1 fruit fly cellular context compared by ENCODE assay signal in genomic region chr3L:4010122-4010521, dm6.
TF ChIP-seq lines count a peak whose summit lies in the region.

No protein-coding gene starts in this region.

TF ChIP-seq in whole organism, embryonic, 481 proteins besides CTCF, POLR2A, EP300 and RAD21 (continued from another document):
- TF ChIP-seq B-H1 (GFP tag; IDR thresholded peaks at IDR 0.05; lab: Robert Waterston, UW) (no peak), ttk (GFP tag; IDR thresholded peaks at IDR 0.05; lab: Robert Waterston, UW) (no peak), CG10979 (tag; optimal IDR thresholded peaks at IDR 0.05; lab: Kevin White, UChicago) (peak; percentile 7), lbe (GFP tag; optimal IDR thresholded peaks at IDR 0.05; lab: Kevin White, UChicago) (no peak), Lim3 (GFP tag; IDR thresholded peaks at IDR 0.05; lab: Robert Waterston, UW) (no peak), Hand (GFP tag; optimal IDR thresholded peaks at IDR 0.05; lab: Kevin White, UChicago) (peak; percentile 44), Fer1 (GFP tag; optimal IDR thresholded peaks at IDR 0.05; lab: Kevin White, UChicago) (peak; percentile 38), CG31365 (tag; optimal IDR thresholded peaks at IDR 0.05; lab: Kevin White, UChicago) (no peak), cwo (GFP tag; optimal IDR thresholded peaks at IDR 0.05; lab: Kevin White, UChicago) (peak; percentile 32), luna (GFP tag; optimal IDR thresholded peaks at IDR 0.05; lab: Kevin White, UChicago) (no peak), lmd (GFP tag; IDR thresholded peaks at IDR 0.05; lab: Robert Waterston, UW) (no peak), CG9932 (GFP tag; IDR thresholded peaks at IDR 0.05; lab: Robert Waterston, UW) (no peak), CG13624 (GFP tag; optimal IDR thresholded peaks at IDR 0.05; lab: Kevin White, UChicago) (no peak), chn (GFP tag; optimal IDR thresholded peaks at IDR 0.05; lab: Kevin White, UChicago) (no peak), Med (GFP tag; lab: Kevin White, UChicago) (peak; percentile 12), CG15514 (GFP tag; optimal IDR thresholded peaks at IDR 0.05; lab: Kevin White, UChicago) (peak; percentile 15), Hr3 (GFP tag; optimal IDR thresholded peaks at IDR 0.05; lab: Kevin White, UChicago) (no peak), BtbVII (GFP tag; optimal IDR thresholded peaks at IDR 0.05; lab: Kevin White, UChicago) (no peak), Asciz (GFP tag; optimal IDR thresholded peaks at IDR 0.05; lab: Kevin White, UChicago) (peak; percentile 17), CG3281 (GFP tag; optimal IDR thresholded peaks at IDR 0.05; lab: Kevin White, UChicago) (peak; percentile 37), CG9215 (GFP tag; IDR thresholded peaks at IDR 0.05; lab: Robert Waterston, UW) (no peak), Eip74EF (GFP tag; optimal IDR thresholded peaks at IDR 0.05; lab: Kevin White, UChicago) (peak in 1 of 2 experiments; percentile 2), nmo (GFP tag; optimal IDR thresholded peaks at IDR 0.05; lab: Kevin White, UChicago) (peak; percentile 12), CG18476 (GFP tag; optimal IDR thresholded peaks at IDR 0.05; lab: Kevin White, UChicago) (peak; percentile 6), CG7556 (GFP tag; optimal IDR thresholded peaks at IDR 0.05; lab: Kevin White, UChicago) (peak; percentile 63), CG31441 (GFP tag; IDR thresholded peaks at IDR 0.05; lab: Robert Waterston, UW) (peak; percentile 54), mld (GFP tag; IDR thresholded peaks at IDR 0.05; lab: Robert Waterston, UW; ENCODE audit: partially characterized antibody) (no peak), CG2120 (GFP tag; optimal IDR thresholded peaks at IDR 0.05; lab: Kevin White, UChicago) (peak; percentile 21), CG11560 (tag; IDR thresholded peaks at IDR 0.05; lab: Robert Waterston, UW) (no peak), CG13296 (GFP tag; optimal IDR thresholded peaks at IDR 0.05; lab: Kevin White, UChicago) (no peak), CG1529 (GFP tag; optimal IDR thresholded peaks at IDR 0.05; lab: Kevin White, UChicago) (no peak), br (optimal IDR thresholded peaks at IDR 0.05; lab: Kevin White, UChicago) (no peak), klu (GFP tag; IDR thresholded peaks at IDR 0.05; lab: Robert Waterston, UW) (no peak), CG34376 (GFP tag; optimal IDR thresholded peaks at IDR 0.05; lab: Kevin White, UChicago) (no peak), HHEX (GFP tag; optimal IDR thresholded peaks at IDR 0.05; lab: Kevin White, UChicago) (peak; percentile 24), bcd (GFP tag; optimal IDR thresholded peaks at IDR 0.05; lab: Kevin White, UChicago) (peak; percentile 4), da (GFP tag; optimal IDR thresholded peaks at IDR 0.05; lab: Kevin White, UChicago) (no peak), grau (tag; optimal IDR thresholded peaks at IDR 0.05; lab: Kevin White, UChicago) (peak; percentile 38), Nf-YC (tag; optimal IDR thresholded peaks at IDR 0.05; lab: Kevin White, UChicago) (no peak), CG17359 (tag; optimal IDR thresholded peaks at IDR 0.05; lab: Kevin White, UChicago) (peak; percentile 14), ham (GFP tag; IDR thresholded peaks at IDR 0.05; lab: Robert Waterston, UW) (no peak), esg (GFP tag; conservative IDR thresholded peaks at IDR 0.05; lab: Robert Waterston, UW) (no peak), ATbp (GFP tag; optimal IDR thresholded peaks at IDR 0.05; lab: Kevin White, UChicago) (no peak), lilli (GFP tag; optimal IDR thresholded peaks at IDR 0.05; lab: Kevin White, UChicago) (no peak), fd96Cb (tag; optimal IDR thresholded peaks at IDR 0.05; lab: Kevin White, UChicago) (peak; percentile 13), CG6854 (GFP tag; optimal IDR thresholded peaks at IDR 0.05; lab: Kevin White, UChicago) (no peak), dmrt99B (tag; optimal IDR thresholded peaks at IDR 0.05; lab: Kevin White, UChicago) (peak; percentile 53), lab (GFP tag; optimal IDR thresholded peaks at IDR 0.05; lab: Kevin White, UChicago) (peak; percentile 44), ase (GFP tag; IDR thresholded peaks at IDR 0.05; lab: Robert Waterston, UW) (no peak), CG18262 (tag; optimal IDR thresholded peaks at IDR 0.05; lab: Kevin White, UChicago) (peak; percentile 43), fu2 (GFP tag; optimal IDR thresholded peaks at IDR 0.05; lab: Kevin White, UChicago) (no peak), CG10147 (GFP tag; optimal IDR thresholded peaks at IDR 0.05; lab: Kevin White, UChicago) (peak; percentile 21), CG17912 (GFP tag; optimal IDR thresholded peaks at IDR 0.05; lab: Kevin White, UChicago) (no peak), org-1 (GFP tag; optimal IDR thresholded peaks at IDR 0.05; lab: Kevin White, UChicago) (peak; percentile 20), Six4 (GFP tag; optimal IDR thresholded peaks at IDR 0.05; lab: Kevin White, UChicago) (no peak), CG9797 (GFP tag; optimal IDR thresholded peaks at IDR 0.05; lab: Kevin White, UChicago) (no peak), CG10267 (tag; optimal IDR thresholded peaks at IDR 0.05; lab: Kevin White, UChicago) (peak; percentile 22), Oli (tag; optimal IDR thresholded peaks at IDR 0.05; lab: Kevin White, UChicago) (peak; percentile 24), Hey (tag; optimal IDR thresholded peaks at IDR 0.05; lab: Kevin White, UChicago) (no peak), Atf-2 (GFP tag; optimal IDR thresholded peaks at IDR 0.05; lab: Kevin White, UChicago) (no peak), ara (GFP tag; IDR thresholded peaks at IDR 0.05; lab: Robert Waterston, UW) (no peak), CG2678 (tag; optimal IDR thresholded peaks at IDR 0.05; lab: Kevin White, UChicago) (peak; percentile 65), phol (tag; optimal IDR thresholded peaks at IDR 0.05; lab: Kevin White, UChicago) (peak; percentile 30), pzg (GFP tag; optimal IDR thresholded peaks at IDR 0.05; lab: Kevin White, UChicago) (no peak), Meics (GFP tag; optimal IDR thresholded peaks at IDR 0.05; lab: Kevin White, UChicago) (peak; percentile 56), E2f2 (GFP tag; IDR thresholded peaks at IDR 0.05; lab: Robert Waterston, UW) (no peak), CG6813 (GFP tag; optimal IDR thresholded peaks at IDR 0.05; lab: Kevin White, UChicago) (no peak), slp2 (GFP tag; optimal IDR thresholded peaks at IDR 0.05; lab: Kevin White, UChicago) (no peak), Hsf (GFP tag; optimal IDR thresholded peaks at IDR 0.05; lab: Kevin White, UChicago) (no peak), chm (GFP tag; IDR thresholded peaks at IDR 0.05; lab: Robert Waterston, UW) (no peak), CG13424 (tag; optimal IDR thresholded peaks at IDR 0.05; lab: Kevin White, UChicago) (peak; percentile 17), Sox102F (GFP tag; optimal IDR thresholded peaks at IDR 0.05; lab: Kevin White, UChicago) (peak; percentile 11), CG2116 (GFP tag; optimal IDR thresholded peaks at IDR 0.05; lab: Kevin White, UChicago) (no peak), Hmr (GFP tag; optimal IDR thresholded peaks at IDR 0.05; lab: Kevin White, UChicago) (peak; percentile 47), Mes4 (GFP tag; optimal IDR thresholded peaks at IDR 0.05; lab: Kevin White, UChicago) (no peak), HmgZ (tag; optimal IDR thresholded peaks at IDR 0.05; lab: Kevin White, UChicago) (no peak), D19A (tag; optimal IDR thresholded peaks at IDR 0.05; lab: Kevin White, UChicago) (peak; percentile 12), CG11456 (GFP tag; IDR thresholded peaks at IDR 0.05; lab: Robert Waterston, UW) (no peak), zfh2 (GFP tag; optimal IDR thresholded peaks at IDR 0.05; lab: Kevin White, UChicago) (no peak), CG18599 (GFP tag; optimal IDR thresholded peaks at IDR 0.05; lab: Kevin White, UChicago) (peak; percentile 70), row (GFP tag; IDR thresholded peaks at IDR 0.05; lab: Robert Waterston, UW) (0 out of 3 replicates have a peak, but pooled peaks have one; percentile 35), unpg (GFP tag; optimal IDR thresholded peaks at IDR 0.05; lab: Kevin White, UChicago) (peak; percentile 1), bsh (GFP tag; optimal IDR thresholded peaks at IDR 0.05; lab: Kevin White, UChicago) (no peak), CG2712 (tag; optimal IDR thresholded peaks at IDR 0.05; lab: Kevin White, UChicago) (peak; percentile 22), Xrp1 (GFP tag; IDR thresholded peaks at IDR 0.05; lab: Robert Waterston, UW) (peak; percentile 11; the same call in 1 of the 2 replicates), Aef1 (GFP tag; IDR thresholded peaks at IDR 0.05; lab: Robert Waterston, UW) (no peak), CG7786 (GFP tag; optimal IDR thresholded peaks at IDR 0.05; lab: Kevin White, UChicago) (no peak), scrt (GFP tag; optimal IDR thresholded peaks at IDR 0.05; lab: Kevin White, UChicago) (peak; percentile 70), dmrt11E (tag; optimal IDR thresholded peaks at IDR 0.05; lab: Kevin White, UChicago) (no peak)
